Fruit fly (Drosophila melanogaster) whole organism, embryonic: ENCODE results near the gene PGRP-LF.

Experiments
- CG1024 ChIP-seq: fragments of 200-800 bp; sonication (Bioruptor generic); IDR thresholded peaks from 2 replicates; pipeline ENCODE4 v1.3.6; 2022; ENCODE audit warnings: missing biosample characterization, missing genetic modification characterization
- CG11247 ChIP-seq: fragments of 200-800 bp; sonication (Bioruptor generic); IDR thresholded peaks from 2 replicates; pipeline ENCODE4 v1.3.6; 2022; ENCODE audit warnings: missing biosample characterization, missing genetic modification characterization
- CG11504 ChIP-seq: fragments of 200-800 bp; sonication (Bioruptor generic); optimal IDR thresholded peaks from 3 replicates; lab custom pipeline; 2019; ENCODE audit warnings: missing biosample characterization, mild to moderate bottlenecking, missing genetic modification characterization, moderate library complexity
- CG12071 ChIP-seq: fragments of 200-800 bp; sonication (Bioruptor generic); optimal IDR thresholded peaks from 3 replicates; lab custom pipeline; 2018; ENCODE audit warnings: missing biosample characterization, mild to moderate bottlenecking, missing genetic modification characterization
- CG13775 ChIP-seq: fragments of 200-800 bp; sonication (Bioruptor generic); optimal IDR thresholded peaks from 3 replicates; lab custom pipeline; 2017; ENCODE audit warnings: missing biosample characterization, mild to moderate bottlenecking, missing genetic modification characterization
- CG15011 ChIP-seq: fragments of 200-800 bp; sonication (Bioruptor generic); optimal IDR thresholded peaks from 3 replicates; lab custom pipeline; 2018; ENCODE audit warnings: missing biosample characterization, mild to moderate bottlenecking, missing genetic modification characterization
- CG16779 ChIP-seq: fragments of 200-800 bp; sonication (Bioruptor generic); IDR thresholded peaks from 2 replicates; pipeline ENCODE4 v1.3.6; 2022; ENCODE audit warnings: missing biosample characterization, missing genetic modification characterization
- CG2875 ChIP-seq: fragments of 200-800 bp; sonication (Bioruptor generic); optimal IDR thresholded peaks from 2 replicates; lab custom pipeline; 2017; ENCODE audit warnings: missing biosample characterization, mild to moderate bottlenecking, missing genetic modification characterization, missing genetic modification reagents
- CG30431 ChIP-seq: fragments of 200-800 bp; sonication (Bioruptor generic); optimal IDR thresholded peaks from 2 replicates; lab custom pipeline; 2017; ENCODE audit warnings: missing biosample characterization, missing genetic modification characterization
- CG32532 ChIP-seq: fragments of 200-800 bp; sonication (Bioruptor generic); IDR thresholded peaks from 2 replicates; pipeline ENCODE4 v1.3.6; 2022; ENCODE audit warnings: missing biosample characterization, missing genetic modification characterization
- CG34422 ChIP-seq: fragments of 200-800 bp; sonication (Bioruptor generic); IDR thresholded peaks from 3 replicates; pipeline ENCODE4 v1.3.6; 2022; ENCODE audit warnings: missing biosample characterization, missing genetic modification characterization
- CG3995 ChIP-seq: fragments of 200-800 bp; sonication (Bioruptor generic); optimal IDR thresholded peaks from 3 replicates; lab custom pipeline; 2016; ENCODE audit warnings: missing biosample characterization, missing genetic modification characterization
- CG43689 ChIP-seq: fragments of 200-800 bp; sonication (Bioruptor generic); IDR thresholded peaks from 2 replicates; pipeline ENCODE4 v1.3.6; 2022; ENCODE audit warnings: missing biosample characterization, missing genetic modification characterization
- CG4820 ChIP-seq: fragments of 200-800 bp; sonication (Bioruptor generic); optimal IDR thresholded peaks from 3 replicates; lab custom pipeline; 2016; ENCODE audit warnings: missing biosample characterization, missing genetic modification characterization
- CG7271 ChIP-seq: fragments of 200-800 bp; sonication (Bioruptor generic); optimal IDR thresholded peaks from 2 replicates; lab custom pipeline; 2018; ENCODE audit warnings: missing biosample characterization, mild to moderate bottlenecking, missing genetic modification characterization, moderate library complexity
- CG7786 ChIP-seq: fragments of 200-800 bp; sonication (Bioruptor generic); optimal IDR thresholded peaks from 2 replicates; lab custom pipeline; 2016; ENCODE audit warnings: missing biosample characterization, missing genetic modification characterization
- CG8281 ChIP-seq: fragments of 200-800 bp; sonication (Bioruptor generic); optimal IDR thresholded peaks from 2 replicates; lab custom pipeline; 2018; ENCODE audit warnings: missing biosample characterization, mild to moderate bottlenecking, missing genetic modification characterization, moderate library complexity
- CG8388 ChIP-seq: fragments of 200-800 bp; sonication (Bioruptor generic); optimal IDR thresholded peaks from 2 replicates; lab custom pipeline; 2019; ENCODE audit warnings: missing biosample characterization, mild to moderate bottlenecking, missing genetic modification characterization, moderate library complexity
- CG8924 ChIP-seq: fragments of 200-800 bp; optimal IDR thresholded peaks from 3 replicates; lab custom pipeline; 2019; ENCODE audit warnings: missing biosample characterization, mild to moderate bottlenecking, missing genetic modification characterization, moderate library complexity
- CHES-1-like ChIP-seq: fragments of 200-800 bp; sonication (Bioruptor generic); optimal IDR thresholded peaks from 2 replicates; lab custom pipeline; 2016; ENCODE audit warnings: missing biosample characterization, missing genetic modification characterization
- Camta ChIP-seq: fragments of 200-800 bp; sonication (Bioruptor generic); optimal IDR thresholded peaks from 2 replicates; lab custom pipeline; 2016; ENCODE audit warnings: missing biosample characterization, missing genetic modification characterization
- Drgx ChIP-seq: fragments of 200-800 bp; sonication (Bioruptor generic); IDR thresholded peaks from 2 replicates; pipeline ENCODE4 v1.3.6; 2022; ENCODE audit warnings: missing biosample characterization, missing genetic modification characterization
- Ets65A ChIP-seq: fragments of 200-800 bp; sonication (Bioruptor generic); peaks from one replicate; lab custom pipeline; 2016; ENCODE audit warnings: missing biosample characterization, missing genetic modification characterization
- Gug ChIP-seq: fragments of 200-800 bp; sonication (Bioruptor generic); IDR thresholded peaks from 4 replicates; pipeline ENCODE4 v1.3.6; 2022; ENCODE audit warnings: missing biosample characterization, missing genetic modification characterization
- HmgZ ChIP-seq: fragments of 200-800 bp; sonication (Bioruptor generic); optimal IDR thresholded peaks from 2 replicates; lab custom pipeline; 2018; ENCODE audit warnings: missing biosample characterization, mild to moderate bottlenecking, missing genetic modification characterization
- Hsf ChIP-seq: fragments of 200-800 bp; sonication (Bioruptor generic); optimal IDR thresholded peaks from 3 replicates; lab custom pipeline; 2016; ENCODE audit warnings: missing biosample characterization, missing genetic modification characterization
- NFAT ChIP-seq: fragments of 200-800 bp; sonication (Bioruptor generic); IDR thresholded peaks from 2 replicates; pipeline ENCODE4 v1.3.6; 2022; ENCODE audit warnings: missing biosample characterization, missing genetic modification characterization
- Opbp ChIP-seq: fragments of 200-800 bp; sonication (Bioruptor generic); IDR thresholded peaks from 3 replicates; pipeline ENCODE4 v1.3.6; 2022; ENCODE audit warnings: missing biosample characterization, missing genetic modification characterization; ENCODE audit not compliant: partially characterized antibody
- Rfx ChIP-seq: fragments of 200-800 bp; sonication (Bioruptor generic); IDR thresholded peaks from 2 replicates; pipeline ENCODE4 v1.3.6; 2022; ENCODE audit warnings: missing biosample characterization, missing genetic modification characterization
- Xbp1 ChIP-seq: fragments of 200-800 bp; sonication (Bioruptor generic); optimal IDR thresholded peaks from 3 replicates; lab custom pipeline; 2016; ENCODE audit warnings: missing biosample characterization, mild to moderate bottlenecking, missing genetic modification characterization
- al ChIP-seq: fragments of 200-800 bp; sonication (Bioruptor generic); IDR thresholded peaks from 2 replicates; pipeline ENCODE4 v1.3.6; 2022; ENCODE audit warnings: missing biosample characterization, missing genetic modification characterization
- chinmo ChIP-seq: fragments of 200-800 bp; sonication (Bioruptor generic); IDR thresholded peaks from 4 replicates; pipeline ENCODE4 v1.3.6; 2022; ENCODE audit warnings: missing biosample characterization, missing genetic modification characterization; ENCODE audit not compliant: partially characterized antibody
- dmrt99B ChIP-seq: fragments of 200-800 bp; sonication (Bioruptor generic); optimal IDR thresholded peaks from 2 replicates; lab custom pipeline; 2018; ENCODE audit warnings: missing biosample characterization, mild to moderate bottlenecking, missing genetic modification characterization, moderate library complexity
- eve ChIP-seq, 2 experiments: fragments of >200 bp; optimal IDR thresholded peaks; 2 replicates each; lab custom pipeline; 2017; ENCODE audit warnings: missing biosample characterization in 2 of 2, missing genetic modification characterization in 2 of 2
- ftz-f1 ChIP-seq: fragments of 200-800 bp; sonication (Bioruptor generic); optimal IDR thresholded peaks from 2 replicates; lab custom pipeline; 2016; ENCODE audit warnings: missing biosample characterization, missing genetic modification characterization
- grau ChIP-seq: fragments of 200-800 bp; optimal IDR thresholded peaks from 3 replicates; lab custom pipeline; 2019; ENCODE audit warnings: missing biosample characterization, mild to moderate bottlenecking, missing genetic modification characterization, moderate library complexity
- h ChIP-seq: fragments of >200 bp; optimal IDR thresholded peaks from 2 replicates; lab custom pipeline; 2017
- inv ChIP-seq: fragments of 200-800 bp; sonication (Bioruptor generic); IDR thresholded peaks from 2 replicates; pipeline ENCODE4 v1.3.6; 2022; ENCODE audit warnings: missing biosample characterization, missing genetic modification characterization; ENCODE audit not compliant: partially characterized antibody
- mirr ChIP-seq: fragments of 200-800 bp; sonication (Bioruptor generic); optimal IDR thresholded peaks from 3 replicates; lab custom pipeline; 2018; ENCODE audit warnings: missing biosample characterization, mild to moderate bottlenecking, missing genetic modification characterization
- nau ChIP-seq: fragments of 200-800 bp; sonication (Bioruptor generic); optimal IDR thresholded peaks from 3 replicates; lab custom pipeline; 2017; ENCODE audit warnings: missing biosample characterization, mild to moderate bottlenecking, missing genetic modification characterization, missing genetic modification reagents
- onecut ChIP-seq: fragments of 200-800 bp; sonication (Bioruptor generic); IDR thresholded peaks from 2 replicates; pipeline ENCODE4 v1.3.6; 2022; ENCODE audit warnings: missing biosample characterization, missing genetic modification characterization
- pan ChIP-seq, 4 experiments: fragments of >200 bp in 3 of 4; fragments of 200-800 bp in 1 of 4; sonication (Bioruptor generic) in 1 of 4; optimal IDR thresholded peaks in 3 of 4; IDR thresholded peaks in 1 of 4; 2 replicates each; pipeline versions ENCODE4 v1.3.6 to Lab custom; 2017 to 2022; ENCODE audit warnings: missing biosample characterization in 2 of 4, missing genetic modification characterization in 2 of 4, mixed read lengths in 1 of 4
- prd ChIP-seq, 3 experiments: fragments of >200 bp in 2 of 3; fragments of 200-800 bp in 1 of 3; sonication (Bioruptor generic) in 1 of 3; optimal IDR thresholded peaks in 2 of 3; IDR thresholded peaks in 1 of 3; 2 replicates in 2 of 3; 3 replicates in 1 of 3; pipeline versions ENCODE4 v1.3.6 to Lab custom; 2017 to 2022; ENCODE audit warnings: missing biosample characterization in 1 of 3, missing genetic modification characterization in 1 of 3
- seq ChIP-seq: fragments of 200-800 bp; sonication (Bioruptor generic); IDR thresholded peaks from 2 replicates; pipeline ENCODE4 v1.3.6; 2022; ENCODE audit warnings: missing biosample characterization, missing genetic modification characterization
- sug ChIP-seq: fragments of 200-800 bp; optimal IDR thresholded peaks from 2 replicates; lab custom pipeline; 2019; ENCODE audit warnings: missing biosample characterization, mild to moderate bottlenecking, missing genetic modification characterization, moderate library complexity
- vvl ChIP-seq: fragments of 200-800 bp; sonication (Bioruptor generic); IDR thresholded peaks from 2 replicates; pipeline ENCODE4 v1.3.6; 2022; ENCODE audit warnings: missing biosample characterization, missing genetic modification characterization

PGRP-LF gene

DNA sequence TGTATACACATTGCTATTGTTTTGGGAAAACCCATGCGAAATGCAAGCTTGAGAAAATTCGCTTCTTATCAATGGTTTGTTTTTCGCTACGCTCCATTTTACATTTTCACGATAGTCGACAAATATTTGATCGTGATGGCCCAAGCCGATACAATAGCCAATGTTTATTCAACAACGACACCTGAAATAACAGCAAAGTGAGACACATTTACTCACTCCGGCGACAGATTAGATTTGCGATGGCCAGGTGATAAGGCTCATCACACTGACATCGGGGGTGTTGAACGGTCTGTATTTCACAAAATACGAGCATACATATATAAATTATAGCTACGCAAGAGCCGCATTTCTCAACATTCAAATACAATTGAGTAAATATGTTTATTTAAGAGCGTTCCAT is 47.7 kb downstream of the PGRP-LF start (continued):
- TF ChIP-seq HmgZ (tag; lab: Kevin White, UChicago) = peak; percentile 44
- TF ChIP-seq h (lab: Kevin White, UChicago) = no peak
- TF ChIP-seq inv (GFP tag; lab: Robert Waterston, UW) = no peak
- TF ChIP-seq CG8281 (tag; lab: Kevin White, UChicago) = peak; percentile 32
- TF ChIP-seq Camta (GFP tag; lab: Kevin White, UChicago) = peak; percentile 68
- TF ChIP-seq CG30431 (GFP tag; lab: Kevin White, UChicago) = no peak
- peak; percentile 47 for TF ChIP-seq CG3995 (GFP tag; lab: Kevin White, UChicago)
- TF ChIP-seq nau (GFP tag; lab: Kevin White, UChicago) = peak; percentile 82
- no peak for TF ChIP-seq CG43689 (GFP tag; lab: Robert Waterston, UW)
- peak; percentile 31 for TF ChIP-seq CG7786 (GFP tag; lab: Kevin White, UChicago)
- peak; percentile 30; the same call in 1 of the 2 replicates for TF ChIP-seq CG32532 (GFP tag; lab: Robert Waterston, UW)
- TF ChIP-seq Hsf (GFP tag; lab: Kevin White, UChicago) = no peak
- TF ChIP-seq eve (GFP tag; optimal IDR thresholded peaks at IDR 0.05; lab: Kevin White, UChicago) = peak in 1 of 2 experiments; percentile 13
- peak; percentile 87 for TF ChIP-seq CG15011
- TF ChIP-seq ftz-f1 (GFP tag; lab: Kevin White, UChicago) = no peak
- TF ChIP-seq CG7271 = peak; percentile 28
- TF ChIP-seq CG8388 (GFP tag; lab: Kevin White, UChicago) = peak; percentile 70
- TF ChIP-seq, all 482 proteins: peak for 248

DNA sequence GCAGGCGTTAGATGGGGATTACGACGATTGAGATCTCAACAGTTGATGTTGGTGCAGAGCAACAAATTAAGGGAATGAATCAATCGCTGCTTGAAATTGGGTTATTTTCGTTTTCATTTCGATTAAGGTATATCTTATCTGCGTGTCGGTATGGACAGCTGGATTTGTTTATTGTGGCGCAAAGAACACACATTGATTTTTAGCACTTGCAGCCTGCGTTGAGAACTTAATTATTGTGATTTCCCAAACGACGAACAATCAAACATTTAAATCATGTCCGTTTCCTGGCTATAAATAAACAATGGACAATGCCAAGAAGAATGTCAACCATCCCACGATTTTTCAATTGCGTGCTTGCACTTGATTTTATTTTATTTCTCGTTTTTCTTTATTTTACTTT is 48.6 kb downstream of the PGRP-LF start:
- TF ChIP-seq mirr (GFP tag; lab: Kevin White, UChicago) = peak; percentile 21
- TF ChIP-seq prd (optimal IDR thresholded peaks at IDR 0.05; lab: Kevin White, UChicago) = no peak
- TF ChIP-seq prd (GFP tag; IDR thresholded peaks at IDR 0.05; lab: Robert Waterston, UW) = no peak
- 0 out of 2 replicates have a peak, but pooled peaks have one; percentile 1 for TF ChIP-seq Rfx (GFP tag; lab: Robert Waterston, UW)
- no peak for TF ChIP-seq NFAT
- TF ChIP-seq Ets65A = no peak
- TF ChIP-seq pan (optimal IDR thresholded peaks at IDR 0.05; lab: Kevin White, UChicago) = no peak
- no peak for TF ChIP-seq pan (GFP tag; optimal IDR thresholded peaks at IDR 0.05 in 1 of 2, IDR thresholded peaks at IDR 0.05 in 1 of 2)
- TF ChIP-seq CG8924 (tag; lab: Kevin White, UChicago) = no peak
- no peak for TF ChIP-seq CG2875 (GFP tag; lab: Kevin White, UChicago)
- TF ChIP-seq vvl = no peak
- 0 out of 4 replicates have a peak, but pooled peaks have one; percentile 48 for TF ChIP-seq chinmo (GFP tag; lab: Robert Waterston, UW)
- peak in 1 of 2 experiments; percentile 64 for TF ChIP-seq eve (GFP tag; optimal IDR thresholded peaks at IDR 0.05; lab: Kevin White, UChicago)

DNA sequence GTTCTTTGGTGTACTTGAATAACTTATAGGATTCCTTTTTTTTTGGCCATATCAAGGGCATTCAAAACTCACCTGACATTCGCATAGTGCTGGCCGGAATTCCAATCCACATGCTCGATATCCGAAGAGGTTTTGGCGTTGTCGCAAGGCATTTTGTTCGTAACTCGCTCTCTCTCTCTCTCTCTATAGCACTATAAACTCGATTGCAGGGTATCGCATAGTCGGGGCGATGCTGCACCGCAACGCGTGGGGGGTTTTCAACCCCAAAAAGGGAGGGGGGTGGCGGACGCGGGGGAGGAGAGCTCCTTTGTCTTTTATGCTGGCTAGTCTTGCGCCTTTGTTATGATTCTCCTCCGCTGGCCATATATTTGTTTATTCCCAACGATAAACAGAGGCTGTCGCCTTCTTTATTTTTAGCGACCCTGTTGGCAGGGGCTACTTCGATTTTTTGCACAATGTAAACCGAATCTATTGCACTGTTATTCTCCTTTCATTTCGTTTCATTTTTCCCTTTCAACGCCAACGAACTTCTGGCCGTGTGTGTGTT is 49.1 kb downstream of the PGRP-LF start:
- TF ChIP-seq Opbp (0 out of 3 replicates have a peak, but pooled peaks have one; percentile 13), CG11504 (tag; lab: Kevin White, UChicago) (peak; percentile 14), onecut (GFP tag; lab: Robert Waterston, UW) (no peak; the same call in 1 of the 2 replicates), dmrt99B (tag; lab: Kevin White, UChicago) (peak; percentile 9), seq (GFP tag; lab: Robert Waterston, UW) (no peak), CG4820 (GFP tag; lab: Kevin White, UChicago) (peak; percentile 12), CG12071 (GFP tag; lab: Kevin White, UChicago) (no peak), CHES-1-like (GFP tag; lab: Kevin White, UChicago) (no peak), pan (optimal IDR thresholded peaks at IDR 0.05; lab: Kevin White, UChicago) (peak in 1 of 2 experiments; percentile 46), pan (GFP tag; optimal IDR thresholded peaks at IDR 0.05 in 1 of 2, IDR thresholded peaks at IDR 0.05 in 1 of 2) (peak in 1 of 2 experiments; percentile 7), al (GFP tag; lab: Robert Waterston, UW) (no peak), CG11247 (GFP tag; lab: Robert Waterston, UW) (0 out of 2 replicates have a peak, but pooled peaks have one; percentile 11), sug (tag; lab: Kevin White, UChicago) (peak; percentile 30), Gug (GFP tag; lab: Robert Waterston, UW) (0 out of 4 replicates have a peak, but pooled peaks have one; percentile 18), Camta (GFP tag; lab: Kevin White, UChicago) (no peak), CG34422 (GFP tag; lab: Robert Waterston, UW) (0 out of 3 replicates have a peak, but pooled peaks have one; percentile 15), CG13775 (GFP tag; lab: Kevin White, UChicago) (no peak), grau (tag; lab: Kevin White, UChicago) (no peak), CG16779 (0 out of 2 replicates have a peak, but pooled peaks have one; percentile 20), CG1024 (peak; percentile 23; the same call in 1 of the 2 replicates), Xbp1 (GFP tag; lab: Kevin White, UChicago) (no peak), Drgx (GFP tag; lab: Robert Waterston, UW) (peak; percentile 42; the same call in 1 of the 2 replicates)
